Worm (Caenorhabditis elegans) whole organism, young adult: ENCODE results near the gene Y37E11AL.2.
A peak's percentile ranks its signal among the peaks of the same experiment; 100 is the strongest.

Source experiments
- B0035.1 ChIP-seq: sonication (generic microtip); optimal IDR thresholded peaks from 2 replicates; lab custom pipeline; 2016; ENCODE audit warnings: missing genetic modification characterization, mild to moderate bottlenecking, missing compliant biosample characterization, missing genotype, missing genetic modification reagents
- C17E4.6 ChIP-seq: fragments of 200-800 bp; sonication (Bioruptor generic); IDR thresholded peaks from 2 replicates; pipeline ENCODE4 v1.3.6; 2022; ENCODE audit warnings: missing genetic modification reagents, missing genetic modification characterization, missing compliant biosample characterization
- D2030.7 ChIP-seq: fragments of 200-800 bp; sonication (Bioruptor generic); IDR thresholded peaks from 2 replicates; pipeline ENCODE4 v1.3.6; 2022; ENCODE audit warnings: missing genetic modification reagents, missing genetic modification characterization, missing compliant biosample characterization
- F23B12.7 ChIP-seq: sonication (generic microtip); optimal IDR thresholded peaks from 2 replicates; lab custom pipeline; 2017; ENCODE audit warnings: missing genetic modification characterization, mild to moderate bottlenecking, missing compliant biosample characterization, antibody characterized with exemption, moderate library complexity; ENCODE audit not compliant: insufficient read depth
- F55B11.4 ChIP-seq: sonication (generic microtip); optimal IDR thresholded peaks from 2 replicates; lab custom pipeline; 2016; ENCODE audit warnings: missing compliant biosample characterization, missing genetic modification characterization, borderline replicate concordance; ENCODE audit not compliant: insufficient read depth
- F57A8.1 ChIP-seq: fragments of 200-800 bp; sonication (Bioruptor generic); optimal IDR thresholded peaks from 2 replicates; lab custom pipeline; 2018; ENCODE audit warnings: mild to moderate bottlenecking, missing genetic modification characterization, moderate library complexity, missing compliant biosample characterization
- T07F8.4 ChIP-seq: sonication (generic microtip); optimal IDR thresholded peaks from 2 replicates; lab custom pipeline; 2016; ENCODE audit warnings: mild to moderate bottlenecking, missing genetic modification characterization, moderate library complexity, missing compliant biosample characterization
- Y53G8AR.9 ChIP-seq: fragments of 200-800 bp; sonication (Bioruptor generic); conservative IDR thresholded peaks from 2 replicates; pipeline ENCODE4 v1.3.6; 2022; ENCODE audit warnings: missing genetic modification reagents, missing genetic modification characterization, missing compliant biosample characterization
- ZK185.1 ChIP-seq: sonication (generic microtip); optimal IDR thresholded peaks from 2 replicates; lab custom pipeline; 2016; ENCODE audit warnings: mild to moderate bottlenecking, missing genetic modification characterization, missing compliant biosample characterization; ENCODE audit not compliant: poor library complexity, severe bottlenecking
- atf-7 ChIP-seq: sonication (generic microtip); optimal IDR thresholded peaks from 2 replicates; lab custom pipeline; 2017; ENCODE audit warnings: mild to moderate bottlenecking, missing genetic modification characterization, missing compliant biosample characterization
- cebp-1 ChIP-seq, 2 experiments: fragments of 200-800 bp in 1 of 2; sonication (Bioruptor generic) in 1 of 2; sonication (generic microtip) in 1 of 2; IDR thresholded peaks in 1 of 2; optimal IDR thresholded peaks in 1 of 2; 2 replicates each; pipeline versions ENCODE4 v1.3.6 to Lab custom; 2017 to 2022; ENCODE audit warnings: missing compliant biosample characterization in 2 of 2, missing genetic modification characterization in 2 of 2, mild to moderate bottlenecking in 1 of 2, missing genetic modification reagents in 1 of 2, moderate library complexity in 1 of 2
- ceh-58 ChIP-seq: fragments of 200-800 bp; sonication (Bioruptor generic); IDR thresholded peaks from 2 replicates; pipeline ENCODE4 v1.3.6; 2022; ENCODE audit warnings: missing genetic modification characterization, missing compliant biosample characterization
- chd-7 ChIP-seq: sonication (generic microtip); optimal IDR thresholded peaks from 2 replicates; lab custom pipeline; 2016; ENCODE audit warnings: mild to moderate bottlenecking, missing genetic modification characterization, moderate library complexity, missing compliant biosample characterization
- dpl-1 ChIP-seq: fragments of 150-350 bp; optimal IDR thresholded peaks from 2 replicates; lab custom pipeline; 2014; ENCODE audit warnings: missing biosample characterization, missing genetic modification reagents, missing genetic modification characterization
- efl-1 ChIP-seq: fragments of 150-350 bp; optimal IDR thresholded peaks from 2 replicates; lab custom pipeline; 2014; ENCODE audit warnings: missing biosample characterization, missing genetic modification reagents, missing genetic modification characterization
- egl-44 ChIP-seq: fragments of 200-800 bp; sonication (Bioruptor generic); IDR thresholded peaks from 2 replicates; pipeline ENCODE4 v1.3.6; 2022; ENCODE audit warnings: missing genetic modification reagents, missing genetic modification characterization, missing compliant biosample characterization
- gei-17 ChIP-seq: fragments of 200-800 bp; sonication (Bioruptor generic); optimal IDR thresholded peaks from 2 replicates; lab custom pipeline; 2018; ENCODE audit warnings: mild to moderate bottlenecking, missing genetic modification characterization, missing compliant biosample characterization
- hlh-26 ChIP-seq: fragments of 200-800 bp; sonication (Bioruptor generic); conservative IDR thresholded peaks from 2 replicates; pipeline ENCODE4 v1.3.6; 2022; ENCODE audit warnings: missing genetic modification reagents, missing genetic modification characterization, missing compliant biosample characterization
- hrde-1 ChIP-seq: sonication (generic microtip); optimal IDR thresholded peaks from 2 replicates; lab custom pipeline; 2016; ENCODE audit warnings: missing genetic modification characterization, mild to moderate bottlenecking, missing compliant biosample characterization, moderate library complexity, missing genotype, missing genetic modification reagents, borderline replicate concordance
- lin-26 ChIP-seq: fragments of 200-800 bp; sonication (Bioruptor generic); IDR thresholded peaks from 2 replicates; pipeline ENCODE4 v1.3.6; 2022; ENCODE audit warnings: missing genetic modification reagents, missing genetic modification characterization, missing compliant biosample characterization
- lin-54 ChIP-seq: fragments of 200-800 bp; sonication (Bioruptor generic); optimal IDR thresholded peaks from 2 replicates; lab custom pipeline; 2018; ENCODE audit warnings: mild to moderate bottlenecking, missing genetic modification characterization, missing compliant biosample characterization
- madf-10 ChIP-seq: sonication (generic microtip); optimal IDR thresholded peaks from 2 replicates; lab custom pipeline; 2016; ENCODE audit warnings: mild to moderate bottlenecking, missing genetic modification characterization, missing compliant biosample characterization
- madf-3 ChIP-seq: fragments of 200-800 bp; sonication (Bioruptor generic); IDR thresholded peaks from 2 replicates; pipeline ENCODE4 v1.3.6; 2022; ENCODE audit warnings: missing genetic modification reagents, missing genetic modification characterization, missing compliant biosample characterization
- madf-6 ChIP-seq: fragments of 200-800 bp; sonication (Bioruptor generic); IDR thresholded peaks from 2 replicates; pipeline ENCODE4 v1.3.6; 2022; ENCODE audit warnings: missing genetic modification reagents, missing genetic modification characterization, missing compliant biosample characterization
- mel-28 ChIP-seq: sonication (generic microtip); optimal IDR thresholded peaks from 2 replicates; lab custom pipeline; 2016; ENCODE audit warnings: borderline replicate concordance, mild to moderate bottlenecking, missing genetic modification characterization, missing compliant biosample characterization
- nfya-1 ChIP-seq: sonication (generic microtip); optimal IDR thresholded peaks from 2 replicates; lab custom pipeline; 2017; ENCODE audit warnings: antibody characterized with exemption, missing compliant biosample characterization, missing genetic modification characterization, borderline replicate concordance; ENCODE audit not compliant: insufficient read depth
- nfya-2 ChIP-seq: fragments of 200-800 bp; sonication (Bioruptor generic); IDR thresholded peaks from 2 replicates; pipeline ENCODE4 v1.3.6; 2022; ENCODE audit warnings: missing genetic modification reagents, missing genetic modification characterization, missing compliant biosample characterization
- rpc-1 ChIP-seq, 2 experiments: fragments of 150-350 bp in 1 of 2; sonication (generic microtip) in 1 of 2; optimal IDR thresholded peaks; 2 replicates each; lab custom pipeline; 2014 to 2018; ENCODE audit warnings: missing biosample characterization in 1 of 2, missing genetic modification characterization in 1 of 2, missing genetic modification reagents in 1 of 2, missing genotype in 1 of 2
- tlf-1 ChIP-seq: fragments of 200-800 bp; sonication (Bioruptor generic); optimal IDR thresholded peaks from 2 replicates; lab custom pipeline; 2018; ENCODE audit warnings: mild to moderate bottlenecking, missing genetic modification characterization, missing compliant biosample characterization
- unc-62 ChIP-seq: fragments of 150-350 bp; optimal IDR thresholded peaks from 2 replicates; lab custom pipeline; 2014; ENCODE audit warnings: missing biosample characterization, missing genetic modification reagents, missing genetic modification characterization
- ztf-26 ChIP-seq: sonication (generic microtip); optimal IDR thresholded peaks from 2 replicates; lab custom pipeline; 2017; ENCODE audit warnings: missing genetic modification characterization, missing compliant biosample characterization

The Y37E11AL.2 gene

ce11 chrIV:3694638-3695037 is 3.7 kb upstream of the Y37E11AL.2 start, which contains the start of the genes taf-6.2 and Y37E11AL.3 (continued):
- TF ChIP-seq cebp-1 (GFP tag; IDR thresholded peaks at IDR 0.05; lab: Robert Waterston, UW) (no peak), cebp-1 (tag; optimal IDR thresholded peaks at IDR 0.05; lab: Kevin White, UChicago) (no peak), hlh-26 (GFP tag; lab: Robert Waterston, UW) (no peak), dpl-1 (GFP tag; lab: Kevin White, UChicago) (peak; percentile 22), efl-1 (peak; percentile 20), F23B12.7 (no peak)

DNA sequence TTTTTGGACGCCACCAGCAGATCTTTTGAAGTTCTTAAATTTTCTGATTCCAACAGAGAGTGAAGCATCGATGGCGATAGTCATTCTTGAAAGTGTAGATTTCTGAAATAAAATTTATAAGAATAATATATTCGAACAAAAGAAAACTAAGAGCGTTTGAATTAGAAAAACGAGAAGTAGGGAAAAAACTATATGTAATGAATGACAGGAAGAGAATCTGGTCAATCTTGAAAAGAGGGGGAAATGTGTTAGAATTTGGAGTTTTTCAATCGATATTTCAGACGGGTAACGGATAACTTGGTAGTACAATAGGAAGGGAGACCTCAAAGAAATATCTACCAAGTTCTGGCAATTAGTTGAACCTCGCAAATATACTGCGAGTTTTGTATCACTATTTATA is 2.3 kb downstream of the Y37E11AL.2 start, which contains the start of gene Y37E11AL.9:
Gene Y37E11AL.9, minus strand, starts transcription at position 101 of the 400 bp plus-strand sequence.
- no peak for TF ChIP-seq gei-17 (GFP tag; lab: Kevin White, UChicago)
- no peak for TF ChIP-seq T07F8.4 (tag; lab: Kevin White, UChicago)
- TF ChIP-seq hrde-1 (tag; lab: Kevin White, UChicago) = no peak
- TF ChIP-seq lin-54 (GFP tag; lab: Kevin White, UChicago) = no peak
- TF ChIP-seq mel-28 (tag; lab: Kevin White, UChicago) = no peak
- no peak for TF ChIP-seq Y53G8AR.9 (GFP tag; lab: Robert Waterston, UW)

- TF ChIP-seq F55B11.4 (tag; lab: Kevin White, UChicago) (no peak), B0035.1 (tag; lab: Kevin White, UChicago) (no peak)
Measured at ce11 chrIV:3701892-3702291, 3.6 kb downstream of the Y37E11AL.2 start, which contains the start of gene Y37E11AL.12. TSS of gene Y37E11AL.12 (minus strand) at chrIV:3701992.

- TF ChIP-seq rpc-1 (optimal IDR thresholded peaks at IDR 0.05; lab: Kevin White, UChicago) (no peak), rpc-1 (tag; optimal IDR thresholded peaks at IDR 0.05; lab: Kevin White, UChicago) (no peak), dpl-1 (GFP tag; lab: Kevin White, UChicago) (no peak), egl-44 (no peak), nfya-1 (tag; lab: Kevin White, UChicago) (no peak), madf-10 (tag; lab: Kevin White, UChicago) (no peak), madf-6 (no peak), ZK185.1 (tag; lab: Kevin White, UChicago) (no peak), ztf-26 (tag; lab: Kevin White, UChicago) (no peak), D2030.7 (GFP tag; lab: Robert Waterston, UW) (no peak), F57A8.1 (GFP tag; lab: Kevin White, UChicago) (no peak), nfya-2 (GFP tag; lab: Robert Waterston, UW) (no peak), lin-26 (GFP tag; lab: Robert Waterston, UW) (no peak), atf-7 (tag; lab: Kevin White, UChicago) (no peak), chd-7 (tag; lab: Kevin White, UChicago) (no peak), unc-62 (GFP tag; lab: Kevin White, UChicago) (no peak), C17E4.6 (GFP tag; lab: Robert Waterston, UW) (no peak), madf-3 (GFP tag; lab: Robert Waterston, UW) (no peak), tlf-1 (no peak), ceh-58 (GFP tag; lab: Robert Waterston, UW) (no peak)
- TF ChIP-seq, all 124 proteins: peak for 0
Measured at ce11 chrIV:3709200-3709599, 10.9 kb downstream of the Y37E11AL.2 start, which contains the start of gene Y37E11AL.1. TSS of gene Y37E11AL.1 (plus strand) at chrIV:3709500.
